Worm (Caenorhabditis elegans): ENCODE data around the gene adt-1.

Gene adt-1

DNA sequence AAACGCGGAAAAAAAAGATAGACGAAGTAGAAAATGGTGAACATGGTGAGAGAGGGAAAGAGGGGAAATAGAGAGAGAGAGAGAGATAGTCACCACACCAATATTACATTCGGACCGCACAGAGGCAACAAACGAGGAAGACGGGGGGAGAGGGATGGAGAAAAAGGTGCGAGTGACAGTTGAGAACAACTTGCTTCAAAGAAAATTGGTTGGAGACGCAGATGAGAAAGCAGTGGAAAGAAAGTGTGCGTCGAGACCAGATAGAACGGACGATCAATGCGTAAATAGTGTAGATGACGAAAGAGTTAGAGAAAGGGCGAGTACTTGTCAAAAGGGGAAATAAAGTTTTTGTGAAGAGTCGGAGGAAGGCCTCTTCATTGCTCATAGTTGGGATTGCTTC lies 8.2 kb upstream of the adt-1 start (continued):
- TF ChIP-seq mbf-1 (tag; optimal IDR thresholded peaks at IDR 0.05) (no peak), elt-3 (tag; optimal IDR thresholded peaks at IDR 0.05) (no peak), R02D3.7 (tag; optimal IDR thresholded peaks at IDR 0.05) (no peak), mdl-1 (tag; optimal IDR thresholded peaks at IDR 0.05) (peak; percentile 51 to 62), lin-39 (tag; optimal IDR thresholded peaks at IDR 0.05) (no peak), zag-1 (tag; optimal IDR thresholded peaks at IDR 0.05) (peak; percentile 68), sma-9 (GFP tag; optimal IDR thresholded peaks at IDR 0.05) (peak; percentile 91), sma-9 (tag; optimal IDR thresholded peaks at IDR 0.05) (no peak), gmeb-1 (tag; optimal IDR thresholded peaks at IDR 0.05) (peak; percentile 18), peb-1 (tag; optimal IDR thresholded peaks at IDR 0.05) (no peak), Y55F3AM.14 (GFP tag; optimal IDR thresholded peaks at IDR 0.05) (no peak)

DNA sequence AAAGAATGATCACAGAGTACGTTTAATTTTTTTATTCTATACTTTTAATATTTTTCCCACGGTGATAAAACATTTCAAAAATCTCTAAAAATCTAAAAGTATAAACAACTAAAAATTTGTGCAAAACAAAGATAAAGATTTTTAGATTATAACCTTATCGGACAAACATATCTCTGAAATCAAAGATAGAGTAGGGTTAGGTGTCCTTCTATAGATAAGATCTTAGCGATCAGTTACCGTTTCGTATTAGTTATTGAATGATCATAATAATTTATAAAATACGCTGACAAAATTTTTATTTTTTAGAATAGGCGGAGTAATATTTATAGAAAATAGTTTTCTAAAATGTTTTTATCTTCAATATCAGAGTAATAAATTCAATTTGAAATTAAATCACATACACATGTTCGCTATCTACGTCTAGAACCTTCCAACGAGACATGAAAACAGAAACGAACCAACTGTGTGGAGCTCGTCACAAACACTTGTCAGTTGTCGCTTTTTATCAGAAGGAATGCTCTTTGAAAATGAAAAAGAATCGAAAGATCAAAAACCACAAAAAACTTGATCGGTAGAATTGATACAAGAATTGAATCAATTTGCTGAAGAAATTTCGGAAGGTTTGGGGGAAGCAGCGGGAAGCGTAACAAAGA lies 6.9 kb upstream of the adt-1 start:
- TF ChIP-seq nhr-77 (tag; optimal IDR thresholded peaks at IDR 0.05) (no peak), snpc-4 (tag; optimal IDR thresholded peaks at IDR 0.05) (no peak), nhr-10 (tag; optimal IDR thresholded peaks at IDR 0.05) (no peak), nhr-25 (tag; optimal IDR thresholded peaks at IDR 0.05) (peak; percentile 62), nhr-129 (tag; optimal IDR thresholded peaks at IDR 0.05) (peak; percentile 46), unc-55 (GFP tag; optimal IDR thresholded peaks at IDR 0.05) (no peak), R02D3.7 (tag; optimal IDR thresholded peaks at IDR 0.05) (no peak), ceh-82 (tag; optimal IDR thresholded peaks at IDR 0.05) (no peak), ztf-4 (tag; optimal IDR thresholded peaks at IDR 0.05) (peak; percentile 21), F13H6.1 (tag; optimal IDR thresholded peaks at IDR 0.05) (peak; percentile 55), elt-3 (tag; optimal IDR thresholded peaks at IDR 0.05) (no peak), lin-13 (GFP tag; optimal IDR thresholded peaks at IDR 0.05) (peak; percentile 6), fos-1 (tag; optimal IDR thresholded peaks at IDR 0.05) (no peak), skn-1 (tag; optimal IDR thresholded peaks at IDR 0.05) (no peak), egl-27 (tag; optimal IDR thresholded peaks at IDR 0.05) (no peak), lin-39 (tag; optimal IDR thresholded peaks at IDR 0.05) (no peak), ceh-16 (tag; optimal IDR thresholded peaks at IDR 0.05) (peak; percentile 95), aly-2 (tag; optimal IDR thresholded peaks at IDR 0.05) (no peak), alr-1 (tag; optimal IDR thresholded peaks at IDR 0.05) (no peak), sma-3 (GFP tag; optimal IDR thresholded peaks at IDR 0.05) (no peak), ztf-11 (tag; optimal IDR thresholded peaks at IDR 0.05) (no peak), nhr-23 (tag; optimal IDR thresholded peaks at IDR 0.05) (peak; percentile 89), nhr-21 (tag; optimal IDR thresholded peaks at IDR 0.05) (no peak), sem-4 (tag; optimal IDR thresholded peaks at IDR 0.05) (no peak), mbf-1 (tag; optimal IDR thresholded peaks at IDR 0.05) (no peak), C34F6.9 (tag; optimal IDR thresholded peaks at IDR 0.05) (peak; percentile 4), nhr-237 (tag; optimal IDR thresholded peaks at IDR 0.05) (no peak), Y55F3AM.14 (GFP tag; optimal IDR thresholded peaks at IDR 0.05) (no peak), elt-1 (tag; optimal IDR thresholded peaks at IDR 0.05) (peak; percentile 99), nhr-12 (tag; optimal IDR thresholded peaks at IDR 0.05) (no peak), lsy-2 (tag; optimal IDR thresholded peaks at IDR 0.05) (peak in 1 of 2 experiments; percentile 40), lin-11 (tag; optimal IDR thresholded peaks at IDR 0.05) (no peak), crh-2 (tag; optimal IDR thresholded peaks at IDR 0.05) (peak; percentile 35), nhr-6 (tag; optimal IDR thresholded peaks at IDR 0.05) (no peak), peb-1 (tag; optimal IDR thresholded peaks at IDR 0.05) (no peak), dmd-4 (tag; optimal IDR thresholded peaks at IDR 0.05) (no peak), unc-39 (tag; optimal IDR thresholded peaks at IDR 0.05) (no peak), ZK546.5 (tag; optimal IDR thresholded peaks at IDR 0.05) (no peak), ztf-1 (GFP tag; conservative IDR thresholded peaks at IDR 0.05) (no peak), mdl-1 (tag; optimal IDR thresholded peaks at IDR 0.05) (no peak), gmeb-1 (tag; optimal IDR thresholded peaks at IDR 0.05) (no peak), blmp-1 (tag; optimal IDR thresholded peaks at IDR 0.05; ENCODE audit: insufficient read depth) (no peak), sma-9 (GFP tag; optimal IDR thresholded peaks at IDR 0.05) (peak; percentile 39), sma-9 (tag; optimal IDR thresholded peaks at IDR 0.05) (no peak), nhr-11 (tag; optimal IDR thresholded peaks at IDR 0.05) (no peak), zag-1 (tag; optimal IDR thresholded peaks at IDR 0.05) (no peak), unc-62 (GFP tag; optimal IDR thresholded peaks at IDR 0.05) (no peak), mab-5 (tag; optimal IDR thresholded peaks at IDR 0.05) (no peak), ama-1 (optimal IDR thresholded peaks at IDR 0.05) (no peak)
